Fruit fly (Drosophila melanogaster) whole organism, embryonic: ENCODE results near the gene CG3123.

Experiments used
- Aef1 ChIP-seq: fragments of 200-800 bp; sonication (Bioruptor generic); IDR thresholded peaks from 3 replicates; pipeline ENCODE4 v1.3.6; 2022; ENCODE audit warnings: missing biosample characterization, missing genetic modification characterization
- Blimp-1 ChIP-seq: fragments of 200-800 bp; sonication (Bioruptor generic); optimal IDR thresholded peaks from 3 replicates; lab custom pipeline; 2018; ENCODE audit warnings: missing biosample characterization, missing genetic modification characterization, mild to moderate bottlenecking, moderate library complexity, missing genetic modification reagents
- CG10274 ChIP-seq: fragments of 200-800 bp; sonication (Bioruptor generic); optimal IDR thresholded peaks from 3 replicates; lab custom pipeline; 2017; ENCODE audit warnings: missing biosample characterization, mild to moderate bottlenecking, missing genetic modification characterization
- CG10366 ChIP-seq: fragments of 200-800 bp; sonication (Bioruptor generic); IDR thresholded peaks from 2 replicates; pipeline ENCODE4 v1.3.6; 2022; ENCODE audit warnings: missing biosample characterization, missing genetic modification characterization
- CG10979 ChIP-seq: fragments of 200-800 bp; sonication (Bioruptor generic); optimal IDR thresholded peaks from 2 replicates; lab custom pipeline; 2018; ENCODE audit warnings: missing biosample characterization, mild to moderate bottlenecking, missing genetic modification characterization, moderate library complexity
- CG11398 ChIP-seq: fragments of 200-800 bp; sonication (Bioruptor generic); optimal IDR thresholded peaks from 2 replicates; lab custom pipeline; 2016; ENCODE audit warnings: missing biosample characterization, missing genetic modification characterization
- CG14710 ChIP-seq: fragments of 200-800 bp; sonication (Bioruptor generic); optimal IDR thresholded peaks from 3 replicates; lab custom pipeline; 2019; ENCODE audit warnings: missing biosample characterization, mild to moderate bottlenecking, missing genetic modification characterization, moderate library complexity
- CG14965 ChIP-seq: fragments of 200-800 bp; sonication (Bioruptor generic); optimal IDR thresholded peaks from 2 replicates; lab custom pipeline; 2016; ENCODE audit warnings: missing biosample characterization, missing genetic modification characterization, borderline replicate concordance
- CG17328 ChIP-seq: fragments of 200-800 bp; sonication (Bioruptor generic); IDR thresholded peaks from 2 replicates; pipeline ENCODE4 v1.3.6; 2022; ENCODE audit warnings: missing biosample characterization, missing genetic modification characterization
- CG17385 ChIP-seq: fragments of 200-800 bp; sonication (Bioruptor generic); optimal IDR thresholded peaks from 3 replicates; lab custom pipeline; 2018; ENCODE audit warnings: missing biosample characterization, mild to moderate bottlenecking, missing genetic modification characterization
- CG17568 ChIP-seq: fragments of 200-800 bp; sonication (Bioruptor generic); optimal IDR thresholded peaks from 2 replicates; lab custom pipeline; 2018; ENCODE audit warnings: missing biosample characterization, mild to moderate bottlenecking, missing genetic modification characterization, moderate library complexity
- CG30431 ChIP-seq: fragments of 200-800 bp; sonication (Bioruptor generic); optimal IDR thresholded peaks from 2 replicates; lab custom pipeline; 2017; ENCODE audit warnings: missing biosample characterization, missing genetic modification characterization
- CG33557 ChIP-seq: fragments of 200-800 bp; sonication (Bioruptor generic); optimal IDR thresholded peaks from 2 replicates; lab custom pipeline; 2019; ENCODE audit warnings: missing biosample characterization, mild to moderate bottlenecking, missing genetic modification characterization, moderate library complexity
- CG43689 ChIP-seq: fragments of 200-800 bp; sonication (Bioruptor generic); IDR thresholded peaks from 2 replicates; pipeline ENCODE4 v1.3.6; 2022; ENCODE audit warnings: missing biosample characterization, missing genetic modification characterization
- CG4404 ChIP-seq: fragments of 200-800 bp; sonication (Bioruptor generic); IDR thresholded peaks from 2 replicates; pipeline ENCODE4 v1.3.6; 2022; ENCODE audit warnings: missing biosample characterization, missing genetic modification characterization
- CG6689 ChIP-seq: fragments of 200-800 bp; sonication (Bioruptor generic); IDR thresholded peaks from 2 replicates; pipeline ENCODE4 v1.3.6; 2022; ENCODE audit warnings: missing biosample characterization, missing genetic modification characterization
- CG7372 ChIP-seq: fragments of 200-800 bp; sonication (Bioruptor generic); IDR thresholded peaks from 2 replicates; pipeline ENCODE4 v1.3.6; 2022; ENCODE audit warnings: missing biosample characterization, missing genetic modification characterization
- CG8089 ChIP-seq: fragments of 200-800 bp; sonication (Bioruptor generic); optimal IDR thresholded peaks from 3 replicates; lab custom pipeline; 2016; ENCODE audit warnings: missing biosample characterization, missing genetic modification characterization
- CG8281 ChIP-seq: fragments of 200-800 bp; sonication (Bioruptor generic); optimal IDR thresholded peaks from 2 replicates; lab custom pipeline; 2018; ENCODE audit warnings: missing biosample characterization, mild to moderate bottlenecking, missing genetic modification characterization, moderate library complexity
- CG9932 ChIP-seq: fragments of 200-800 bp; sonication (Bioruptor generic); IDR thresholded peaks from 2 replicates; pipeline ENCODE4 v1.3.6; 2022; ENCODE audit warnings: missing biosample characterization, missing genetic modification characterization
- Lim3 ChIP-seq: fragments of 200-800 bp; sonication (Bioruptor generic); IDR thresholded peaks from 2 replicates; pipeline ENCODE4 v1.3.6; 2022; ENCODE audit warnings: missing biosample characterization, missing genetic modification characterization
- Lpt ChIP-seq: fragments of >200 bp; optimal IDR thresholded peaks from 2 replicates; lab custom pipeline; 2018; ENCODE audit warnings: missing biosample characterization, missing genetic modification characterization
- Taf1 ChIP-seq: fragments of 200-800 bp; sonication (Bioruptor generic); IDR thresholded peaks from 2 replicates; pipeline ENCODE4 v1.3.6; 2022; ENCODE audit warnings: missing biosample characterization, missing genetic modification characterization
- aop ChIP-seq: fragments of 200-800 bp; sonication (Bioruptor generic); IDR thresholded peaks from 2 replicates; pipeline ENCODE4 v1.3.6; 2022; ENCODE audit warnings: missing biosample characterization, missing genetic modification characterization
- bab2 ChIP-seq: fragments of 200-800 bp; sonication (Bioruptor generic); optimal IDR thresholded peaks from 2 replicates; lab custom pipeline; 2016; ENCODE audit warnings: missing biosample characterization, missing genetic modification characterization
- bcd ChIP-seq: fragments of 200-800 bp; sonication (Bioruptor generic); optimal IDR thresholded peaks from 2 replicates; lab custom pipeline; 2017; ENCODE audit warnings: missing biosample characterization, mild to moderate bottlenecking, missing genetic modification characterization
- btn ChIP-seq: fragments of 200-800 bp; sonication (Bioruptor generic); optimal IDR thresholded peaks from 2 replicates; lab custom pipeline; 2016; ENCODE audit warnings: missing biosample characterization, missing genetic modification characterization
- caup ChIP-seq: fragments of 200-800 bp; sonication (Bioruptor generic); optimal IDR thresholded peaks from 3 replicates; lab custom pipeline; 2017; ENCODE audit warnings: missing biosample characterization, mild to moderate bottlenecking, missing genetic modification characterization, moderate library complexity; ENCODE audit not compliant: severe bottlenecking
- danr ChIP-seq: fragments of 200-800 bp; sonication (Bioruptor generic); IDR thresholded peaks from 2 replicates; pipeline ENCODE4 v1.3.6; 2022; ENCODE audit warnings: missing biosample characterization, missing genetic modification characterization
- dmrt99B ChIP-seq: fragments of 200-800 bp; sonication (Bioruptor generic); optimal IDR thresholded peaks from 2 replicates; lab custom pipeline; 2018; ENCODE audit warnings: missing biosample characterization, mild to moderate bottlenecking, missing genetic modification characterization, moderate library complexity
- esg ChIP-seq: fragments of 200-800 bp; sonication (Bioruptor generic); conservative IDR thresholded peaks from 2 replicates; pipeline ENCODE4 v1.3.6; 2022; ENCODE audit warnings: missing biosample characterization, missing genetic modification characterization
- ind ChIP-seq: fragments of 200-800 bp; sonication (Bioruptor generic); optimal IDR thresholded peaks from 3 replicates; lab custom pipeline; 2016; ENCODE audit warnings: missing biosample characterization, missing genetic modification characterization
- lbe ChIP-seq: fragments of 200-800 bp; sonication (Bioruptor generic); optimal IDR thresholded peaks from 2 replicates; lab custom pipeline; 2016; ENCODE audit warnings: missing biosample characterization, mild to moderate bottlenecking, missing genetic modification characterization
- lov ChIP-seq, 2 experiments: fragments of 200-800 bp in 1 of 2; fragments of >200 bp in 1 of 2; sonication (Bioruptor generic) in 1 of 2; IDR thresholded peaks in 1 of 2; optimal IDR thresholded peaks in 1 of 2; 2 replicates in 1 of 2; 3 replicates in 1 of 2; pipeline versions ENCODE4 v1.3.6 to Lab custom; 2017 to 2022; ENCODE audit warnings: missing biosample characterization in 1 of 2, missing genetic modification characterization in 1 of 2
- odd ChIP-seq: fragments of 200-800 bp; sonication (Bioruptor generic); optimal IDR thresholded peaks from 2 replicates; lab custom pipeline; 2017; ENCODE audit warnings: missing biosample characterization, mild to moderate bottlenecking, missing genetic modification characterization
- pfk ChIP-seq: fragments of 200-800 bp; sonication (Bioruptor generic); optimal IDR thresholded peaks from 2 replicates; lab custom pipeline; 2018; ENCODE audit warnings: missing biosample characterization, mild to moderate bottlenecking, missing genetic modification characterization, moderate library complexity
- psq ChIP-seq: fragments of 200-800 bp; sonication (Bioruptor generic); optimal IDR thresholded peaks from 2 replicates; lab custom pipeline; 2017; ENCODE audit warnings: missing biosample characterization, missing genetic modification characterization
- repo ChIP-seq: fragments of 200-800 bp; sonication (Bioruptor generic); optimal IDR thresholded peaks from 2 replicates; lab custom pipeline; 2016; ENCODE audit warnings: missing biosample characterization, missing genetic modification characterization
- salm ChIP-seq: fragments of 200-800 bp; sonication (Bioruptor generic); optimal IDR thresholded peaks from 2 replicates; lab custom pipeline; 2018; ENCODE audit warnings: missing biosample characterization, mild to moderate bottlenecking, missing genetic modification characterization
- sc ChIP-seq, 3 experiments: fragments of >200 bp in 2 of 3; fragments of 200-800 bp in 1 of 3; sonication (Bioruptor generic) in 1 of 3; optimal IDR thresholded peaks; 2 replicates in 2 of 3; 3 replicates in 1 of 3; lab custom pipeline; 2017; ENCODE audit warnings: mild to moderate bottlenecking in 1 of 3, missing biosample characterization in 1 of 3, missing genetic modification characterization in 1 of 3, missing genetic modification reagents in 1 of 3
- sens-2 ChIP-seq: fragments of 200-800 bp; sonication (Bioruptor generic); IDR thresholded peaks from 2 replicates; pipeline ENCODE4 v1.3.6; 2022; ENCODE audit warnings: missing biosample characterization, missing genetic modification characterization
- seq ChIP-seq: fragments of 200-800 bp; sonication (Bioruptor generic); IDR thresholded peaks from 2 replicates; pipeline ENCODE4 v1.3.6; 2022; ENCODE audit warnings: missing biosample characterization, missing genetic modification characterization
- sob ChIP-seq: fragments of 200-800 bp; sonication (Bioruptor generic); IDR thresholded peaks from 2 replicates; pipeline ENCODE4 v1.3.6; 2022; ENCODE audit warnings: missing biosample characterization, missing genetic modification characterization
- ssp ChIP-seq: fragments of 200-800 bp; sonication (Bioruptor generic); IDR thresholded peaks from 2 replicates; pipeline ENCODE4 v1.3.6; 2022; ENCODE audit warnings: missing biosample characterization, missing genetic modification characterization
- tgo ChIP-seq: fragments of 200-800 bp; sonication (Bioruptor generic); IDR thresholded peaks from 3 replicates; pipeline ENCODE4 v1.3.6; 2022; ENCODE audit warnings: missing biosample characterization, missing genetic modification characterization
- vnd ChIP-seq: fragments of 200-800 bp; sonication (Bioruptor generic); IDR thresholded peaks from 3 replicates; pipeline ENCODE4 v1.3.6; 2022; ENCODE audit warnings: missing biosample characterization, missing genetic modification characterization; ENCODE audit not compliant: partially characterized antibody
- zen ChIP-seq: fragments of 200-800 bp; sonication (Bioruptor generic); optimal IDR thresholded peaks from 3 replicates; lab custom pipeline; 2018; ENCODE audit warnings: missing biosample characterization, mild to moderate bottlenecking, missing genetic modification characterization, moderate library complexity

The CG3123 gene

DNA sequence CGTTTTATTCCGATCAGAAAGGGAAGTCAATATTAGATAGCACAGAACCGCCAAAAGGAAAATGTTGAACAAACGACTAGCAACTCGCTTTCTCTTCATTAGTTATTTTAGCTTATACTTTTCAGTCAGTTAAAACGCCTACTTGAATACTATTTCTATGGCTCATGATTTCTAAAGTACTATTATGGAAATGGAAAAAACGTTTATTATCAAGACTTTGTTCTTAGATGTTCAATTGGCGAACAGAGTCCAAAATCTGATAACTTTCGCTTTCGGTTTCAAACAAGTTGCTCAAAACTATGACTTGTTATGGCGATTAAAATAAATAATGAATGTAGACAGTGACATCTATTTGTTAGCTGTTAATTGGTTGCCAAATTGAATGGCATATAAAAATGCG is at the start of gene CG3123:
TSS of gene CG3123 (minus strand) at position 101 of the 400 bp plus-strand sequence.
- TF ChIP-seq btn (GFP tag; lab: Kevin White, UChicago) (no peak), ssp (no peak), Blimp-1 (GFP tag; lab: Kevin White, UChicago) (peak; percentile 1), danr (GFP tag; lab: Robert Waterston, UW) (no peak)

DNA sequence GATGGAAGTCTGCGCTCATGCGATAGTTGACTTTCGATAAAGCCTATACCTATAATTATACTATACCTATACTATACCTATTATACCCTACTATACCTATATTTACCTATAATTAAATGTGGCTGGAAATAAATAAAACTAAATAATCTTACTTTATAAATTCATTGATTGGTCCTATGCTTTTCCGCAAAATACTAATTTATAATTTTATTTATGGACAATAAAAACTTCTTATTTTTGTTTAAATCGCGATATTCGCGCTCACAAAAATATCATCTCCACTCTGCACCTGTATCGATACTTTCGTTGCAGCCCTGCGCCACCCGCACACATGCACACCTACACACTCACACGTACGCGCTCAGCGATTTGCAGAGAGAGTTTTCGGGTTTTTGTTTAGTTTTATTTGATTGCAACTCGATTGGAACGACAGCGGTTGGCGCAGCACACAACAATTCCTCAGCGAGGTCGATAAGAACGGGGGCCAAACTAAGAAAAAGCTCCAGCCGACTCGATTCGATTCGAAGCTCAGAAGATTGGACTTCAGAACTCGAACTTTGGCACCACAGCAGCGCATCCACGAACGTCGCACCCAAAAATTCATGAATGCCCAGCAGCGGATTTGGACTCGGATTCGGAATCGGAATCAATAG is 49.4 kb upstream of the CG3123 start, which contains the start of gene CG8814:
TSS of gene CG8814 (plus strand) at position 349 of the 653 bp plus-strand sequence.
- TF ChIP-seq esg: peak; percentile 62
- TF ChIP-seq CG10979 (tag; lab: Kevin White, UChicago): peak; percentile 46
- peak; percentile 52 for TF ChIP-seq zen (tag; lab: Kevin White, UChicago)
- TF ChIP-seq Blimp-1 (GFP tag; lab: Kevin White, UChicago): peak; percentile 27
- TF ChIP-seq Aef1: peak; percentile 83
- TF ChIP-seq sob: peak; percentile 74
- no peak for TF ChIP-seq Lpt (GFP tag; lab: Kevin White, UChicago)
- peak; percentile 71 for TF ChIP-seq ind
- peak; percentile 90 for TF ChIP-seq CG9932 (GFP tag; lab: Robert Waterston, UW)
- TF ChIP-seq CG14965 (GFP tag; lab: Kevin White, UChicago): no peak
- peak; percentile 74 for TF ChIP-seq CG6689 (GFP tag; lab: Robert Waterston, UW)
- TF ChIP-seq odd (GFP tag; lab: Kevin White, UChicago): no peak
- TF ChIP-seq tgo (GFP tag; lab: Robert Waterston, UW): peak; percentile 71
- TF ChIP-seq aop (GFP tag; lab: Robert Waterston, UW): no peak
- no peak for TF ChIP-seq CG8089 (GFP tag; lab: Kevin White, UChicago)
- TF ChIP-seq vnd (GFP tag; lab: Robert Waterston, UW): peak; percentile 76
- TF ChIP-seq lov (optimal IDR thresholded peaks at IDR 0.05; lab: Kevin White, UChicago): no peak
- no peak for TF ChIP-seq lov (GFP tag; IDR thresholded peaks at IDR 0.05; lab: Robert Waterston, UW)
- TF ChIP-seq dmrt99B (tag; lab: Kevin White, UChicago): peak; percentile 31
- peak; percentile 3 for TF ChIP-seq psq (GFP tag; lab: Kevin White, UChicago)
- TF ChIP-seq repo (GFP tag; lab: Kevin White, UChicago): no peak
- TF ChIP-seq CG7372 (GFP tag; lab: Robert Waterston, UW): no peak; the same call in 1 of the 2 replicates
- TF ChIP-seq CG10366 (GFP tag; lab: Robert Waterston, UW): peak; percentile 57
- peak; percentile 81 for TF ChIP-seq ssp
- peak; percentile 74 for TF ChIP-seq CG10274 (GFP tag; lab: Kevin White, UChicago)
- TF ChIP-seq bab2: peak; percentile 26
- TF ChIP-seq Taf1: no peak
- peak; percentile 67 for TF ChIP-seq bcd (GFP tag; lab: Kevin White, UChicago)
- no peak for TF ChIP-seq pfk (GFP tag; lab: Kevin White, UChicago)
- TF ChIP-seq CG4404 (GFP tag; lab: Robert Waterston, UW): peak; percentile 80
- TF ChIP-seq CG17328 (GFP tag; lab: Robert Waterston, UW): 0 out of 2 replicates have a peak, but pooled peaks have one; percentile 5
- no peak for TF ChIP-seq CG17385 (GFP tag; lab: Kevin White, UChicago)
- TF ChIP-seq CG43689 (GFP tag; lab: Robert Waterston, UW): no peak
- no peak for TF ChIP-seq sens-2 (GFP tag; lab: Robert Waterston, UW)
- TF ChIP-seq salm (tag; lab: Kevin White, UChicago): no peak
- no peak for TF ChIP-seq sc (optimal IDR thresholded peaks at IDR 0.05; lab: Kevin White, UChicago)
- peak; percentile 31 for TF ChIP-seq sc (GFP tag; optimal IDR thresholded peaks at IDR 0.05; lab: Kevin White, UChicago)
- TF ChIP-seq seq (GFP tag; lab: Robert Waterston, UW): no peak
- TF ChIP-seq CG17568 (GFP tag; lab: Kevin White, UChicago): no peak
- no peak for TF ChIP-seq CG11398
- no peak for TF ChIP-seq Lim3
- no peak for TF ChIP-seq CG30431 (GFP tag; lab: Kevin White, UChicago)
- peak; percentile 40 for TF ChIP-seq CG33557 (GFP tag; lab: Kevin White, UChicago)
- no peak for TF ChIP-seq lbe (GFP tag; lab: Kevin White, UChicago)
- peak; percentile 41 for TF ChIP-seq caup (GFP tag; lab: Kevin White, UChicago)
- TF ChIP-seq CG8281 (tag; lab: Kevin White, UChicago): no peak
- TF ChIP-seq CG14710 (tag; lab: Kevin White, UChicago): peak; percentile 86
